Worm (Caenorhabditis elegans) whole organism, L1 larva: ENCODE data around the gene srab-21.
A peak's percentile ranks its signal among the peaks of the same experiment; 100 is the strongest.

Source experiments
- C16A3.4 ChIP-seq: fragments of 150-350 bp; optimal IDR thresholded peaks from 2 replicates; lab custom pipeline; 2014; ENCODE audit warnings: missing biosample characterization, missing genetic modification characterization
- C34B4.2 ChIP-seq: sonication (generic microtip); optimal IDR thresholded peaks from 2 replicates; lab custom pipeline; 2017; ENCODE audit warnings: mild to moderate bottlenecking, missing genetic modification characterization, missing compliant biosample characterization
- F16B12.6 ChIP-seq: fragments of 150-350 bp; optimal IDR thresholded peaks from 2 replicates; lab custom pipeline; 2014; ENCODE audit warnings: missing biosample characterization, missing genetic modification characterization
- Y116A8C.19 ChIP-seq: sonication (generic microtip); optimal IDR thresholded peaks from 2 replicates; lab custom pipeline; 2016; ENCODE audit warnings: missing compliant biosample characterization, missing genetic modification characterization, borderline replicate concordance
- aha-1 ChIP-seq: fragments of 150-350 bp; optimal IDR thresholded peaks from 2 replicates; lab custom pipeline; 2014; ENCODE audit warnings: missing biosample characterization, missing genetic modification characterization
- alr-1 ChIP-seq: fragments of 200-800 bp; sonication (Bioruptor generic); optimal IDR thresholded peaks from 2 replicates; lab custom pipeline; 2018; ENCODE audit warnings: borderline replicate concordance, mild to moderate bottlenecking, missing genetic modification characterization, missing compliant biosample characterization
- ama-1 ChIP-seq: fragments of 150-350 bp; optimal IDR thresholded peaks from 2 replicates; lab custom pipeline; 2014
- blmp-1 ChIP-seq: fragments of 150-350 bp; optimal IDR thresholded peaks from 2 replicates; lab custom pipeline; 2014; ENCODE audit warnings: missing biosample characterization, missing genetic modification characterization
- ceh-8 ChIP-seq: fragments of 200-800 bp; sonication (Bioruptor generic); optimal IDR thresholded peaks from 2 replicates; lab custom pipeline; 2018; ENCODE audit warnings: mild to moderate bottlenecking, missing genetic modification characterization, moderate library complexity, missing compliant biosample characterization
- ceh-82 ChIP-seq, 3 experiments: fragments of 150-350 bp in 1 of 3; sonication (generic microtip) in 2 of 3; optimal IDR thresholded peaks; 2 replicates each; lab custom pipeline; 2014 to 2017; ENCODE audit warnings: missing biosample characterization in 3 of 3, missing genetic modification characterization in 3 of 3
- dpl-1 ChIP-seq, 3 experiments: fragments of 150-350 bp in 2 of 3; sonication (generic microtip) in 1 of 3; optimal IDR thresholded peaks; 2 replicates each; lab custom pipeline; 2014 to 2017; ENCODE audit warnings: missing biosample characterization in 3 of 3, missing genetic modification characterization in 3 of 3, missing genetic modification reagents in 3 of 3
- dsc-1 ChIP-seq: sonication (generic microtip); optimal IDR thresholded peaks from 2 replicates; lab custom pipeline; 2016; ENCODE audit warnings: mild to moderate bottlenecking, missing genetic modification characterization, missing compliant biosample characterization
- efl-3 ChIP-seq: fragments of 200-800 bp; sonication (Bioruptor generic); optimal IDR thresholded peaks from 2 replicates; lab custom pipeline; 2018; ENCODE audit warnings: mild to moderate bottlenecking, missing genetic modification characterization, missing compliant biosample characterization
- elt-2 ChIP-seq: sonication (generic microtip); optimal IDR thresholded peaks from 2 replicates; lab custom pipeline; 2016; ENCODE audit warnings: missing genetic modification characterization, mild to moderate bottlenecking, inconsistent platforms, missing compliant biosample characterization, missing genetic modification reagents
- ets-5 ChIP-seq: fragments of 200-800 bp; sonication (Bioruptor generic); IDR thresholded peaks from 2 replicates; pipeline ENCODE4 v1.3.6; 2022; ENCODE audit warnings: missing genetic modification characterization, missing compliant biosample characterization
- fkh-10 ChIP-seq: sonication (generic microtip); optimal IDR thresholded peaks from 2 replicates; lab custom pipeline; 2017; ENCODE audit warnings: missing biosample characterization, missing genetic modification reagents, missing genetic modification characterization
- fos-1 ChIP-seq: fragments of 150-350 bp; optimal IDR thresholded peaks from 2 replicates; lab custom pipeline; 2014; ENCODE audit warnings: missing biosample characterization, missing genetic modification characterization
- grh-1 ChIP-seq: fragments of 200-800 bp; sonication (Bioruptor generic); IDR thresholded peaks from 2 replicates; pipeline ENCODE4 v1.3.6; 2022; ENCODE audit warnings: missing genetic modification reagents, missing genetic modification characterization, missing compliant biosample characterization
- hlh-4 ChIP-seq: sonication (generic microtip); optimal IDR thresholded peaks from 2 replicates; lab custom pipeline; 2016; ENCODE audit warnings: mild to moderate bottlenecking, missing genetic modification characterization, missing compliant biosample characterization
- hpl-2 ChIP-seq: fragments of 150-350 bp; optimal IDR thresholded peaks from 2 replicates; lab custom pipeline; 2014; ENCODE audit warnings: missing biosample characterization, missing genetic modification reagents, missing genetic modification characterization
- irx-1 ChIP-seq: sonication (generic microtip); optimal IDR thresholded peaks from 2 replicates; lab custom pipeline; 2016; ENCODE audit warnings: missing genetic modification characterization, missing compliant biosample characterization
- jun-1 ChIP-seq: fragments of 150-350 bp; optimal IDR thresholded peaks from 2 replicates; lab custom pipeline; 2014; ENCODE audit warnings: missing biosample characterization, missing genetic modification reagents, missing genetic modification characterization
- lin-39 ChIP-seq: fragments of 150-350 bp; optimal IDR thresholded peaks from 2 replicates; lab custom pipeline; 2014; ENCODE audit warnings: missing biosample characterization, missing genetic modification reagents, missing genetic modification characterization
- mab-9 ChIP-seq: fragments of 200-800 bp; sonication (Bioruptor generic); IDR thresholded peaks from 2 replicates; pipeline ENCODE4 v1.3.6; 2022; ENCODE audit warnings: missing genetic modification reagents, missing genetic modification characterization, missing compliant biosample characterization
- mdl-1 ChIP-seq, 2 experiments: fragments of 150-350 bp; optimal IDR thresholded peaks; 2 replicates each; lab custom pipeline; 2014 to 2017; ENCODE audit warnings: missing biosample characterization in 2 of 2, missing genetic modification characterization in 2 of 2, inconsistent platforms in 1 of 2
- nhr-19 ChIP-seq: fragments of 200-800 bp; sonication (Bioruptor generic); conservative IDR thresholded peaks from 2 replicates; pipeline ENCODE4 v1.3.6; 2022; ENCODE audit warnings: missing genetic modification characterization, missing compliant biosample characterization
- nhr-20 ChIP-seq: sonication (generic microtip); optimal IDR thresholded peaks from 2 replicates; lab custom pipeline; 2016; ENCODE audit warnings: mild to moderate bottlenecking, missing genetic modification characterization, missing compliant biosample characterization
- nhr-237 ChIP-seq: fragments of 150-350 bp; optimal IDR thresholded peaks from 2 replicates; lab custom pipeline; 2014; ENCODE audit warnings: missing biosample characterization, missing genetic modification characterization
- nhr-47 ChIP-seq: sonication (generic microtip); optimal IDR thresholded peaks from 2 replicates; lab custom pipeline; 2016; ENCODE audit warnings: mild to moderate bottlenecking, missing genetic modification characterization, moderate library complexity, missing compliant biosample characterization
- nhr-76 ChIP-seq: sonication (generic microtip); optimal IDR thresholded peaks from 2 replicates; lab custom pipeline; 2017; ENCODE audit warnings: missing biosample characterization, missing genetic modification characterization
- nhr-85 ChIP-seq: sonication (generic microtip); peaks from one replicate; lab custom pipeline; 2016; ENCODE audit warnings: missing genetic modification characterization, inconsistent platforms, missing compliant biosample characterization
- pag-3 ChIP-seq: sonication (generic microtip); optimal IDR thresholded peaks from 2 replicates; lab custom pipeline; 2017; ENCODE audit warnings: missing genetic modification characterization, mild to moderate bottlenecking, missing compliant biosample characterization, antibody characterized with exemption, borderline replicate concordance; ENCODE audit not compliant: insufficient read depth
- skn-1 ChIP-seq: fragments of 150-350 bp; optimal IDR thresholded peaks from 2 replicates; lab custom pipeline; 2014; ENCODE audit warnings: missing biosample characterization, missing genetic modification characterization
- snpc-4 ChIP-seq: fragments of 150-350 bp; optimal IDR thresholded peaks from 2 replicates; lab custom pipeline; 2014; ENCODE audit warnings: missing biosample characterization, missing genetic modification characterization
- sptf-1 ChIP-seq: fragments of 150-350 bp; optimal IDR thresholded peaks from 2 replicates; lab custom pipeline; 2014; ENCODE audit warnings: missing biosample characterization, missing genetic modification characterization
- swsn-7 ChIP-seq: sonication (generic microtip); optimal IDR thresholded peaks from 2 replicates; lab custom pipeline; 2016; ENCODE audit warnings: missing genetic modification characterization, missing compliant biosample characterization
- tbx-2 ChIP-seq: sonication (generic microtip); optimal IDR thresholded peaks from 2 replicates; lab custom pipeline; 2016; ENCODE audit warnings: missing genetic modification characterization, missing compliant biosample characterization
- tlp-1 ChIP-seq: fragments of 150-350 bp; optimal IDR thresholded peaks from 2 replicates; lab custom pipeline; 2014; ENCODE audit warnings: missing biosample characterization, missing genetic modification characterization
- unc-130 ChIP-seq: fragments of 150-350 bp; optimal IDR thresholded peaks from 2 replicates; lab custom pipeline; 2017; ENCODE audit warnings: missing biosample characterization, missing genetic modification characterization, inconsistent platforms
- unc-30 ChIP-seq: sonication (generic microtip); optimal IDR thresholded peaks from 2 replicates; lab custom pipeline; 2017; ENCODE audit warnings: missing biosample characterization, missing genetic modification characterization
- unc-86 ChIP-seq: sonication (generic microtip); optimal IDR thresholded peaks from 2 replicates; lab custom pipeline; 2016; ENCODE audit warnings: missing genetic modification characterization, missing compliant biosample characterization
- unc-98 ChIP-seq: fragments of 200-800 bp; sonication (Bioruptor generic); IDR thresholded peaks from 2 replicates; pipeline ENCODE4 v1.3.6; 2022; ENCODE audit warnings: missing genetic modification characterization, missing compliant biosample characterization
- vab-15 ChIP-seq: sonication (generic microtip); optimal IDR thresholded peaks from 2 replicates; lab custom pipeline; 2017; ENCODE audit warnings: missing genotype, mild to moderate bottlenecking, missing genetic modification characterization, missing compliant biosample characterization
- zag-1 ChIP-seq: fragments of 150-350 bp; optimal IDR thresholded peaks from 2 replicates; lab custom pipeline; 2014; ENCODE audit warnings: missing biosample characterization, missing genetic modification characterization
- zip-4 ChIP-seq: fragments of 200-800 bp; sonication (Bioruptor generic); optimal IDR thresholded peaks from 2 replicates; lab custom pipeline; 2018; ENCODE audit warnings: mild to moderate bottlenecking, missing genetic modification characterization, moderate library complexity, missing compliant biosample characterization
- ztf-4 ChIP-seq: fragments of 150-350 bp; optimal IDR thresholded peaks from 2 replicates; lab custom pipeline; 2014; ENCODE audit warnings: missing biosample characterization, missing genetic modification characterization

The srab-21 gene

DNA sequence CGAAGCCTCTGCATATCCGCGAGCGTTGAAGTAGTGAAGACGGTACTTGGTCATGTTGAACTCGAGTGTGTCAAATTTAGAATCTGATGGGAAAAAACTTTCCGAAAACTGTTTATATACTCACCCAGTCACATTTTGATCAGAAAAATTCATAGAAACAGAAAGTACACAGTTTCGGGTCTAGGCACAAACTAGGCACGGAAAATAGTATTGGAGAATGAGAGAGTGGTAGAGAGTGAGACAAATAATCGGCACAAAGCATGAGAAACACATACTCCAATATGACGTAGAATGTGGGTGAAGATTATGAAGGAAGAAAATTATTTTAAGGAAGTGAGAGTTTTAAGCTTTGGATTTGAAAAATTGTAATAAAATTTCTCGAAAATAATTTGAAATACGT lies 44.2 kb upstream of the srab-21 start, which contains the start of gene gst-33 (continued):
- TF ChIP-seq pag-3 (tag; lab: Kevin White, UChicago): no peak
- TF ChIP-seq efl-3 (GFP tag; lab: Kevin White, UChicago): no peak
- TF ChIP-seq elt-2 (tag; lab: Kevin White, UChicago): peak; percentile 69
- no peak for TF ChIP-seq zip-4 (GFP tag; lab: Kevin White, UChicago)
- no peak for TF ChIP-seq skn-1 (tag; lab: Kevin White, UChicago)
- TF ChIP-seq grh-1 (GFP tag; lab: Robert Waterston, UW): no peak
- no peak for TF ChIP-seq lin-39 (tag; lab: Kevin White, UChicago)
- no peak for TF ChIP-seq ztf-4 (tag; lab: Kevin White, UChicago)
- TF ChIP-seq nhr-20 (tag; lab: Kevin White, UChicago): peak; percentile 69
- TF ChIP-seq ets-5 (GFP tag; lab: Robert Waterston, UW): no peak
- TF ChIP-seq dpl-1 (GFP tag; optimal IDR thresholded peaks at IDR 0.05; lab: Kevin White, UChicago): peak in 1 of 3 experiments; percentile 9
- TF ChIP-seq tlp-1: no peak
- TF ChIP-seq snpc-4 (tag; lab: Kevin White, UChicago): no peak
- TF ChIP-seq vab-15 (tag; lab: Kevin White, UChicago): no peak
- no peak for TF ChIP-seq unc-30 (tag; lab: Kevin White, UChicago)
- no peak for TF ChIP-seq unc-86 (tag; lab: Kevin White, UChicago)
- no peak for TF ChIP-seq swsn-7 (tag; lab: Kevin White, UChicago)
- peak; percentile 92 for TF ChIP-seq blmp-1
- TF ChIP-seq mdl-1 (tag; optimal IDR thresholded peaks at IDR 0.05; lab: Kevin White, UChicago): peak in 1 of 2 experiments; percentile 28
- peak; percentile 80 for TF ChIP-seq nhr-85 (tag; lab: Kevin White, UChicago)
- no peak for TF ChIP-seq unc-130 (tag; lab: Kevin White, UChicago)
- no peak for TF ChIP-seq C34B4.2 (tag; lab: Kevin White, UChicago)
- no peak for TF ChIP-seq fos-1 (tag; lab: Kevin White, UChicago)
- TF ChIP-seq nhr-237 (tag; lab: Kevin White, UChicago): no peak
- TF ChIP-seq dsc-1 (tag; lab: Kevin White, UChicago): no peak
- no peak for TF ChIP-seq jun-1
- no peak for TF ChIP-seq ceh-8 (GFP tag; lab: Kevin White, UChicago)
- TF ChIP-seq ceh-82 (tag; optimal IDR thresholded peaks at IDR 0.05; lab: Kevin White, UChicago): no peak
- no peak for TF ChIP-seq Y116A8C.19 (tag; lab: Kevin White, UChicago)
- TF ChIP-seq unc-98 (GFP tag; lab: Robert Waterston, UW): no peak
- TF ChIP-seq zag-1 (tag; lab: Kevin White, UChicago): no peak
- no peak for TF ChIP-seq mab-9 (GFP tag; lab: Robert Waterston, UW)
- TF ChIP-seq ama-1 (lab: Kevin White, UChicago): no peak
- TF ChIP-seq aha-1 (tag; lab: Kevin White, UChicago): no peak
- no peak for TF ChIP-seq hpl-2
- no peak for TF ChIP-seq hlh-4 (tag; lab: Kevin White, UChicago)
- no peak for TF ChIP-seq F16B12.6 (tag; lab: Kevin White, UChicago)
- no peak for TF ChIP-seq sptf-1 (tag; lab: Kevin White, UChicago)
- no peak for TF ChIP-seq nhr-47 (tag; lab: Kevin White, UChicago)
- no peak for TF ChIP-seq alr-1
- no peak for TF ChIP-seq nhr-19 (GFP tag; lab: Robert Waterston, UW)
- TF ChIP-seq nhr-76 (tag; lab: Kevin White, UChicago): no peak
- no peak for TF ChIP-seq tbx-2 (tag; lab: Kevin White, UChicago)
- TF ChIP-seq fkh-10 (GFP tag; lab: Kevin White, UChicago): no peak
- no peak for TF ChIP-seq C16A3.4
- TF ChIP-seq irx-1 (tag; lab: Kevin White, UChicago): no peak
